Worm (Caenorhabditis elegans) whole organism, L4 larva: ENCODE measurements around the gene F23F1.10.
A peak's percentile ranks its signal among the peaks of the same experiment; 100 is the strongest.

Source experiments
- F10B5.3 ChIP-seq: sonication (generic microtip); optimal IDR thresholded peaks from 2 replicates; lab custom pipeline; 2016; ENCODE audit warnings: mild to moderate bottlenecking, missing genetic modification characterization, missing compliant biosample characterization
- F37D6.2 ChIP-seq: sonication (generic microtip); optimal IDR thresholded peaks from 2 replicates; lab custom pipeline; 2016; ENCODE audit warnings: mild to moderate bottlenecking, missing genetic modification characterization, missing compliant biosample characterization
- F49E8.2 ChIP-seq: sonication (generic microtip); optimal IDR thresholded peaks from 2 replicates; lab custom pipeline; 2016; ENCODE audit warnings: missing compliant biosample characterization, mild to moderate bottlenecking, missing genetic modification characterization, borderline replicate concordance
- R02D3.7 ChIP-seq: fragments of 150-350 bp; sonication (generic microtip); optimal IDR thresholded peaks from 3 replicates; lab custom pipeline; 2014; ENCODE audit warnings: missing biosample characterization, missing genetic modification characterization
- T20F7.1 ChIP-seq: fragments of 200-800 bp; sonication (Bioruptor generic); optimal IDR thresholded peaks from 2 replicates; lab custom pipeline; 2018; ENCODE audit warnings: mild to moderate bottlenecking, missing genetic modification characterization, missing compliant biosample characterization
- T26A8.4 ChIP-seq: fragments of 200-800 bp; sonication (Bioruptor generic); IDR thresholded peaks from 2 replicates; pipeline ENCODE4 v1.3.6; 2022; ENCODE audit warnings: missing genetic modification characterization, missing compliant biosample characterization
- Y5F2A.4 ChIP-seq: fragments of 200-800 bp; sonication (Bioruptor generic); optimal IDR thresholded peaks from 2 replicates; lab custom pipeline; 2018; ENCODE audit warnings: mild to moderate bottlenecking, missing genetic modification characterization, missing compliant biosample characterization
- attf-4 ChIP-seq: sonication (generic microtip); optimal IDR thresholded peaks from 3 replicates; lab custom pipeline; 2017; ENCODE audit warnings: missing biosample characterization, missing genetic modification characterization
- ceh-20 ChIP-seq: fragments of 200-800 bp; sonication (Bioruptor generic); IDR thresholded peaks from 2 replicates; pipeline ENCODE4 v1.3.6; 2022; ENCODE audit warnings: missing genetic modification reagents, missing genetic modification characterization, missing compliant biosample characterization
- daf-12 ChIP-seq: fragments of 150-350 bp; optimal IDR thresholded peaks from 2 replicates; lab custom pipeline; 2014; ENCODE audit warnings: missing biosample characterization, missing genetic modification reagents, missing genetic modification characterization
- daf-19 ChIP-seq: fragments of 200-800 bp; sonication (Bioruptor generic); conservative IDR thresholded peaks from 2 replicates; pipeline ENCODE4 v1.3.6; 2022; ENCODE audit warnings: missing genetic modification characterization, missing compliant biosample characterization
- daf-8 ChIP-seq: fragments of 200-800 bp; sonication (Bioruptor generic); IDR thresholded peaks from 2 replicates; pipeline ENCODE4 v1.3.6; 2022; ENCODE audit warnings: missing genetic modification characterization, missing compliant biosample characterization
- dmd-6 ChIP-seq: fragments of 200-800 bp; sonication (Bioruptor generic); IDR thresholded peaks from 2 replicates; pipeline ENCODE4 v1.3.6; 2022; ENCODE audit warnings: missing genetic modification reagents, missing genetic modification characterization, missing compliant biosample characterization
- dmd-8 ChIP-seq: fragments of 200-800 bp; sonication (Bioruptor generic); IDR thresholded peaks from 2 replicates; pipeline ENCODE4 v1.3.6; 2022; ENCODE audit warnings: missing genetic modification characterization, missing compliant biosample characterization
- dpl-1 ChIP-seq: fragments of 150-350 bp; optimal IDR thresholded peaks from 2 replicates; lab custom pipeline; 2014; ENCODE audit warnings: missing biosample characterization, missing genetic modification reagents, missing genetic modification characterization
- dve-1 ChIP-seq: sonication (generic microtip); optimal IDR thresholded peaks from 2 replicates; lab custom pipeline; 2017; ENCODE audit warnings: antibody characterized with exemption, mild to moderate bottlenecking, missing genetic modification characterization, missing compliant biosample characterization; ENCODE audit not compliant: insufficient read depth
- egl-27 ChIP-seq: sonication (generic microtip); optimal IDR thresholded peaks from 3 replicates; lab custom pipeline; 2017; ENCODE audit warnings: missing biosample characterization, missing genetic modification reagents, missing genetic modification characterization
- egl-43 ChIP-seq: fragments of 200-800 bp; sonication (Bioruptor generic); IDR thresholded peaks from 2 replicates; pipeline ENCODE4 v1.3.6; 2022; ENCODE audit warnings: missing genetic modification reagents, missing genetic modification characterization, missing compliant biosample characterization
- hif-1 ChIP-seq, 2 experiments: sonication (generic microtip); optimal IDR thresholded peaks; 2 replicates each; lab custom pipeline; 2016 to 2017; ENCODE audit warnings: missing compliant biosample characterization in 2 of 2, missing genetic modification characterization in 2 of 2, missing genetic modification reagents in 2 of 2, missing genotype in 2 of 2, mild to moderate bottlenecking in 1 of 2
- hlh-11 ChIP-seq: fragments of 200-800 bp; sonication (Bioruptor generic); optimal IDR thresholded peaks from 2 replicates; lab custom pipeline; 2018; ENCODE audit warnings: mild to moderate bottlenecking, missing genetic modification characterization, missing compliant biosample characterization
- hlh-30 ChIP-seq: sonication (generic microtip); optimal IDR thresholded peaks from 2 replicates; lab custom pipeline; 2017; ENCODE audit warnings: antibody characterized with exemption, mild to moderate bottlenecking, missing genetic modification characterization, missing compliant biosample characterization; ENCODE audit not compliant: insufficient read depth
- hmg-1.1 ChIP-seq: fragments of 200-800 bp; sonication (Bioruptor generic); IDR thresholded peaks from 2 replicates; pipeline ENCODE4 v1.3.6; 2022; ENCODE audit warnings: missing genetic modification reagents, missing genetic modification characterization, missing compliant biosample characterization
- jun-1 ChIP-seq: fragments of 150-350 bp; optimal IDR thresholded peaks from 2 replicates; lab custom pipeline; 2014; ENCODE audit warnings: missing biosample characterization, missing genetic modification reagents, missing genetic modification characterization
- lin-13 ChIP-seq: fragments of 150-350 bp; optimal IDR thresholded peaks from 2 replicates; lab custom pipeline; 2014; ENCODE audit warnings: missing biosample characterization, missing genetic modification reagents, missing genetic modification characterization
- madf-5 ChIP-seq, 2 experiments: fragments of 200-800 bp; sonication (Bioruptor generic); IDR thresholded peaks; 2 replicates each; pipeline ENCODE4 v1.3.6; 2022; ENCODE audit warnings: missing compliant biosample characterization in 2 of 2, missing genetic modification characterization in 2 of 2
- mdt-29 ChIP-seq: fragments of 200-800 bp; sonication (Bioruptor generic); IDR thresholded peaks from 2 replicates; pipeline ENCODE4 v1.3.6; 2022; ENCODE audit warnings: missing genetic modification reagents, missing genetic modification characterization, missing compliant biosample characterization
- nhr-111 ChIP-seq: fragments of 200-800 bp; sonication (Bioruptor generic); optimal IDR thresholded peaks from 2 replicates; lab custom pipeline; 2018; ENCODE audit warnings: mild to moderate bottlenecking, missing genetic modification characterization, missing compliant biosample characterization
- nhr-237 ChIP-seq: sonication (generic microtip); optimal IDR thresholded peaks from 2 replicates; lab custom pipeline; 2017; ENCODE audit warnings: missing biosample characterization, missing genetic modification characterization
- nhr-28 ChIP-seq: fragments of 150-350 bp; optimal IDR thresholded peaks from 2 replicates; lab custom pipeline; 2014; ENCODE audit warnings: missing biosample characterization, missing genetic modification characterization
- nhr-6 ChIP-seq: fragments of 150-350 bp; optimal IDR thresholded peaks from 2 replicates; lab custom pipeline; 2014; ENCODE audit warnings: missing biosample characterization, missing genetic modification characterization
- nhr-77 ChIP-seq: fragments of 150-350 bp; optimal IDR thresholded peaks from 2 replicates; lab custom pipeline; 2014; ENCODE audit warnings: missing biosample characterization, missing genetic modification characterization
- pqm-1 ChIP-seq: sonication (generic microtip); optimal IDR thresholded peaks from 2 replicates; lab custom pipeline; 2017; ENCODE audit warnings: missing biosample characterization, missing genetic modification characterization
- saeg-2 ChIP-seq: fragments of 200-800 bp; sonication (Bioruptor generic); IDR thresholded peaks from 2 replicates; pipeline ENCODE4 v1.3.6; 2022; ENCODE audit warnings: missing genetic modification reagents, missing genetic modification characterization, missing compliant biosample characterization
- skn-1 ChIP-seq: fragments of 150-350 bp; optimal IDR thresholded peaks from 2 replicates; lab custom pipeline; 2014; ENCODE audit warnings: missing biosample characterization, missing genetic modification characterization
- spr-1 ChIP-seq: sonication (generic microtip); optimal IDR thresholded peaks from 2 replicates; lab custom pipeline; 2016; ENCODE audit warnings: mild to moderate bottlenecking, missing genetic modification characterization, missing compliant biosample characterization
- tra-1 ChIP-seq: fragments of 200-800 bp; sonication (Bioruptor generic); IDR thresholded peaks from 2 replicates; pipeline ENCODE4 v1.3.6; 2022; ENCODE audit warnings: missing genetic modification reagents, missing genetic modification characterization, missing compliant biosample characterization
- unc-39 ChIP-seq: sonication (generic microtip); optimal IDR thresholded peaks from 2 replicates; lab custom pipeline; 2017; ENCODE audit warnings: missing biosample characterization, missing genetic modification characterization
- zag-1 ChIP-seq: fragments of 150-350 bp; optimal IDR thresholded peaks from 2 replicates; lab custom pipeline; 2014; ENCODE audit warnings: missing biosample characterization, missing genetic modification characterization
- ztf-11 ChIP-seq: fragments of 150-350 bp; optimal IDR thresholded peaks from 2 replicates; lab custom pipeline; 2014; ENCODE audit warnings: missing biosample characterization, missing genetic modification characterization

Gene F23F1.10

DNA sequence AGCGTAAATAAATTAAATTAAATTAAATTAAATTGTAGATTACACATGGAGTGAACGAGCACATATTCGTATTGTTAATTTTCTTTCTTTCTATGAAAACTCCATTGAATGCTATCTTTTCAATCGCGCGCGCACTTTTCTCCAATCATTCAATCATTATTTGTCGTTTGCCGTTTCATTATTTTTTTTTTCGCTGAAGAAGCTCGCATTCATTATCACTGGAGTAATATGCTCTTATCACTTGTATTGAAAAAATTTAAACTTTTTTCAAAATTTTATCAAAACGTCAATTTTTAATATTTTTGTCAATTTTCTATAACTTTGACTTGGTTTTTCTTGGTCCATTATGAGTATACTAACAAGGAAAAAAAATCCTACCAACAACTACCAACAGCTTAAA lies 23.7 kb upstream of the F23F1.10 start:
- TF ChIP-seq F49E8.2 (tag; lab: Kevin White, UChicago) (no peak), spr-1 (tag; lab: Kevin White, UChicago) (no peak), T20F7.1 (no peak), pqm-1 (peak; percentile 31), dmd-6 (peak; percentile 32; the same call in 1 of the 2 replicates), dve-1 (tag; lab: Kevin White, UChicago) (peak; percentile 13)

DNA sequence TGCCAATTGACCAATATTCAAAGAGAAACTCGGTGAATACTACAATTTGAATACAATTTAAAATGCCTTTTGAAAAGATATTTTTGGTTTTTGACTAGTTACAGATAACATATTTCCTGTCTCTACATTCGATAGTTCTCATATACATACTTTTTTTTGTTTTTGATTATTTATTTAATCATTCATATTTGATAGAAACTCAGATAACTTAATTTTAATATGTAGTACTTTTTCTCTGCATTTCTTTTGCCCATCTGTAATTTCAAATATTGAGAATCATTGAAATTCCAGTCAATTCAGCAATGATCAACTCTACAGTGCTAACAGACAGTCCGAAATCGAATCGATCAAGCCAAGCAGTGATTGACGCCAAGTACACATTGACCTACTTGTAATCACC lies 19.2 kb upstream of the F23F1.10 start, which contains the start of gene C23H3.2:
Gene C23H3.2, plus strand, starts transcription at position 301 of the 400 bp plus-strand sequence.
- no peak for TF ChIP-seq tra-1 (GFP tag; lab: Robert Waterston, UW)
- no peak for TF ChIP-seq ztf-11
- TF ChIP-seq attf-4 (tag; lab: Kevin White, UChicago): no peak
- no peak for TF ChIP-seq Y5F2A.4
- no peak for TF ChIP-seq ceh-20 (GFP tag; lab: Robert Waterston, UW)
- TF ChIP-seq nhr-111 (GFP tag; lab: Kevin White, UChicago): no peak
- no peak for TF ChIP-seq mdt-29 (GFP tag; lab: Robert Waterston, UW)
- TF ChIP-seq saeg-2 (GFP tag; lab: Robert Waterston, UW): no peak
- no peak for TF ChIP-seq madf-5 (GFP tag; IDR thresholded peaks at IDR 0.05; lab: Robert Waterston, UW)
- TF ChIP-seq pqm-1: no peak
- TF ChIP-seq daf-19 (GFP tag; lab: Robert Waterston, UW): no peak
- TF ChIP-seq nhr-237 (tag; lab: Kevin White, UChicago): no peak
- TF ChIP-seq hif-1 (tag; optimal IDR thresholded peaks at IDR 0.05; lab: Kevin White, UChicago): no peak
- TF ChIP-seq dmd-8 (GFP tag; lab: Robert Waterston, UW): no peak
- no peak for TF ChIP-seq dpl-1
- TF ChIP-seq F10B5.3 (tag; lab: Kevin White, UChicago): no peak
- TF ChIP-seq T26A8.4: no peak
- no peak for TF ChIP-seq hmg-1.1 (GFP tag; lab: Robert Waterston, UW)

DNA sequence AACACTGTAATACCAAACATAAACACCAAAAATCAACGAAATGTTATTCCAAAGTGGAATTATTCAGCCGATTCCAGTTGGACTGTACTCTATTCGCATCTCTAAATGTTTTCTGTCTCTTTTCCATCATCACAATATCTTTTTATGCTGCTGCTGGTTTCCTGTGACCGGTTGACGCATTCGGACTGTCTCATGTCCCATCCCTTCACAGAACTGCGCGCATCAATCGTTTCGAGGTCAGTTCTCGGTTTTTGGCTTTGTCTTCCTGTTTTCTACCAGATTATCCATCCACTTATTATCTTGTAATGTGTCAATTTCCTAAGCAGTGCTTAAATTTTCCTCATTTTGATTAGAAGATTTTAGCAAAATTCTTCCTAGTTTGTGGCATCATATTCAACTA lies 18.3 kb upstream of the F23F1.10 start:
- no peak for TF ChIP-seq nhr-6 (tag; lab: Kevin White, UChicago)
- TF ChIP-seq ztf-11: no peak
- no peak for TF ChIP-seq skn-1 (tag; lab: Kevin White, UChicago)
- TF ChIP-seq nhr-28 (tag; lab: Kevin White, UChicago): peak; percentile 26
- peak; percentile 22 for TF ChIP-seq hlh-11 (tag; lab: Kevin White, UChicago)
- TF ChIP-seq hlh-30 (tag; lab: Kevin White, UChicago): peak; percentile 47
- TF ChIP-seq F37D6.2 (tag; lab: Kevin White, UChicago): no peak
- TF ChIP-seq nhr-77 (tag; lab: Kevin White, UChicago): no peak
- no peak for TF ChIP-seq unc-39 (tag; lab: Kevin White, UChicago)
- TF ChIP-seq T20F7.1: no peak
- no peak for TF ChIP-seq daf-8 (GFP tag; lab: Robert Waterston, UW)
- TF ChIP-seq tra-1 (GFP tag; lab: Robert Waterston, UW): no peak
- no peak for TF ChIP-seq F49E8.2 (tag; lab: Kevin White, UChicago)
- TF ChIP-seq egl-27 (tag; lab: Kevin White, UChicago): no peak
- no peak for TF ChIP-seq pqm-1
- no peak for TF ChIP-seq jun-1 (tag; lab: Kevin White, UChicago)
- no peak for TF ChIP-seq daf-12 (tag; lab: Kevin White, UChicago)
- no peak for TF ChIP-seq R02D3.7
- no peak for TF ChIP-seq zag-1
- TF ChIP-seq ceh-20 (GFP tag; lab: Robert Waterston, UW): no peak
- TF ChIP-seq lin-13 (GFP tag; lab: Kevin White, UChicago): no peak
- no peak for TF ChIP-seq egl-43 (GFP tag; lab: Robert Waterston, UW)
